Worm (Caenorhabditis elegans) whole organism, midembryonic: ENCODE data around the gene cyc-2.2.

ENCODE experiments used
- T22C8.4 ChIP-seq: fragments of 200-800 bp; sonication (Bioruptor generic); IDR thresholded peaks from 2 replicates; pipeline ENCODE4 v1.3.6; 2022; ENCODE audit warnings: missing genetic modification characterization, missing compliant biosample characterization
- cog-1 ChIP-seq: sonication (generic microtip); optimal IDR thresholded peaks from 2 replicates; lab custom pipeline; 2016; ENCODE audit warnings: missing genetic modification characterization, missing compliant biosample characterization
- flt-1 ChIP-seq: fragments of 200-800 bp; sonication (Bioruptor generic); IDR thresholded peaks from 2 replicates; pipeline ENCODE4 v1.3.6; 2022; ENCODE audit warnings: missing genetic modification characterization, missing compliant biosample characterization
- klf-2 ChIP-seq: fragments of 200-800 bp; sonication (Bioruptor generic); conservative IDR thresholded peaks from 2 replicates; pipeline ENCODE4 v1.3.6; 2022; ENCODE audit warnings: missing genetic modification reagents, missing genetic modification characterization, missing compliant biosample characterization
- med-1 ChIP-seq: sonication (generic microtip); optimal IDR thresholded peaks from 2 replicates; lab custom pipeline; 2017; ENCODE audit warnings: missing genetic modification characterization, mild to moderate bottlenecking, missing compliant biosample characterization, antibody characterized with exemption, missing genetic modification reagents; ENCODE audit not compliant: insufficient read depth
- ref-1 ChIP-seq: fragments of 200-800 bp; sonication (Bioruptor generic); conservative IDR thresholded peaks from 2 replicates; pipeline ENCODE4 v1.3.6; 2022; ENCODE audit warnings: missing genetic modification reagents, missing genetic modification characterization, missing compliant biosample characterization
- tab-1 ChIP-seq: fragments of 200-800 bp; sonication (Bioruptor generic); IDR thresholded peaks from 2 replicates; pipeline ENCODE4 v1.3.6; 2022; ENCODE audit warnings: missing genetic modification characterization, missing compliant biosample characterization
- ztf-23 ChIP-seq: fragments of 200-800 bp; sonication (Bioruptor generic); IDR thresholded peaks from 2 replicates; pipeline ENCODE4 v1.3.6; 2022; ENCODE audit warnings: missing genetic modification reagents, missing genetic modification characterization, missing compliant biosample characterization
- ztf-29 ChIP-seq: fragments of 200-800 bp; sonication (Bioruptor generic); IDR thresholded peaks from 2 replicates; pipeline ENCODE4 v1.3.6; 2022; ENCODE audit warnings: missing genetic modification reagents, missing genetic modification characterization, missing compliant biosample characterization

ce11 chrV:12576495-12576947, 35.5 kb downstream of the cyc-2.2 start, which contains the start of gene grl-23:
- TF ChIP-seq T22C8.4 (GFP tag; lab: Robert Waterston, UW) (no peak), tab-1 (GFP tag; lab: Robert Waterston, UW) (no peak), med-1 (GFP tag; lab: Kevin White, UChicago) (no peak), ztf-29 (GFP tag; lab: Robert Waterston, UW) (no peak), ztf-23 (GFP tag; lab: Robert Waterston, UW) (no peak), cog-1 (tag; lab: Kevin White, UChicago) (no peak), klf-2 (GFP tag; lab: Robert Waterston, UW) (no peak), ref-1 (GFP tag; lab: Robert Waterston, UW) (no peak), flt-1 (GFP tag; lab: Robert Waterston, UW) (no peak)
